Fruit fly (Drosophila melanogaster) whole organism, embryonic: ENCODE measurements around the gene CG16852.

Experiments used
- Blimp-1 ChIP-seq: fragments of 200-800 bp; sonication (Bioruptor generic); optimal IDR thresholded peaks from 3 replicates; lab custom pipeline; 2018; ENCODE audit warnings: missing biosample characterization, missing genetic modification characterization, mild to moderate bottlenecking, moderate library complexity, missing genetic modification reagents
- BtbVII ChIP-seq: fragments of 200-800 bp; sonication (Bioruptor generic); optimal IDR thresholded peaks from 3 replicates; lab custom pipeline; 2017; ENCODE audit warnings: missing biosample characterization, mild to moderate bottlenecking, missing genetic modification characterization
- CG10979 ChIP-seq: fragments of 200-800 bp; sonication (Bioruptor generic); optimal IDR thresholded peaks from 2 replicates; lab custom pipeline; 2018; ENCODE audit warnings: missing biosample characterization, mild to moderate bottlenecking, missing genetic modification characterization, moderate library complexity
- CG1233 ChIP-seq: fragments of 200-800 bp; sonication (Bioruptor generic); optimal IDR thresholded peaks from 4 replicates; lab custom pipeline; 2018; ENCODE audit warnings: missing biosample characterization, mild to moderate bottlenecking, missing genetic modification characterization
- CG13624 ChIP-seq: fragments of 200-800 bp; sonication (Bioruptor generic); optimal IDR thresholded peaks from 2 replicates; lab custom pipeline; 2016; ENCODE audit warnings: missing biosample characterization, missing genetic modification characterization
- CG13894 ChIP-seq: fragments of 200-800 bp; sonication (Bioruptor generic); optimal IDR thresholded peaks from 3 replicates; lab custom pipeline; 2018; ENCODE audit warnings: missing biosample characterization, mild to moderate bottlenecking, missing genetic modification characterization, moderate library complexity
- CG15696 ChIP-seq: fragments of 200-800 bp; sonication (Bioruptor generic); optimal IDR thresholded peaks from 2 replicates; lab custom pipeline; 2019; ENCODE audit warnings: missing biosample characterization, mild to moderate bottlenecking, missing genetic modification characterization, moderate library complexity
- CG1647 ChIP-seq: fragments of 200-800 bp; sonication (Bioruptor generic); optimal IDR thresholded peaks from 3 replicates; lab custom pipeline; 2016; ENCODE audit warnings: missing biosample characterization, missing genetic modification characterization
- CG16813 ChIP-seq: fragments of 200-800 bp; sonication (Bioruptor generic); IDR thresholded peaks from 3 replicates; pipeline ENCODE4 v1.3.6; 2022; ENCODE audit warnings: missing biosample characterization, missing genetic modification characterization; ENCODE audit not compliant: partially characterized antibody
- CG17186 ChIP-seq: fragments of 200-800 bp; sonication (Bioruptor generic); optimal IDR thresholded peaks from 3 replicates; lab custom pipeline; 2017; ENCODE audit warnings: missing biosample characterization, missing genetic modification reagents, missing genetic modification characterization
- CG1792 ChIP-seq: fragments of 200-800 bp; sonication (Bioruptor generic); optimal IDR thresholded peaks from 2 replicates; lab custom pipeline; 2016; ENCODE audit warnings: missing biosample characterization, missing genetic modification characterization
- CG30403 ChIP-seq: fragments of 200-800 bp; sonication (Bioruptor generic); optimal IDR thresholded peaks from 3 replicates; lab custom pipeline; 2016; ENCODE audit warnings: missing biosample characterization, missing genetic modification characterization
- CG43689 ChIP-seq: fragments of 200-800 bp; sonication (Bioruptor generic); IDR thresholded peaks from 2 replicates; pipeline ENCODE4 v1.3.6; 2022; ENCODE audit warnings: missing biosample characterization, missing genetic modification characterization
- CG6654 ChIP-seq: fragments of 200-800 bp; sonication (Bioruptor generic); optimal IDR thresholded peaks from 2 replicates; lab custom pipeline; 2017; ENCODE audit warnings: missing biosample characterization, mild to moderate bottlenecking, missing genetic modification characterization
- CG6689 ChIP-seq: fragments of 200-800 bp; sonication (Bioruptor generic); IDR thresholded peaks from 2 replicates; pipeline ENCODE4 v1.3.6; 2022; ENCODE audit warnings: missing biosample characterization, missing genetic modification characterization
- CG7271 ChIP-seq: fragments of 200-800 bp; sonication (Bioruptor generic); optimal IDR thresholded peaks from 2 replicates; lab custom pipeline; 2018; ENCODE audit warnings: missing biosample characterization, mild to moderate bottlenecking, missing genetic modification characterization, moderate library complexity
- CG7556 ChIP-seq: fragments of 200-800 bp; sonication (Bioruptor generic); optimal IDR thresholded peaks from 2 replicates; lab custom pipeline; 2017; ENCODE audit warnings: missing biosample characterization, mild to moderate bottlenecking, missing genetic modification characterization
- CG7745 ChIP-seq: fragments of 200-800 bp; sonication (Bioruptor generic); optimal IDR thresholded peaks from 2 replicates; lab custom pipeline; 2018; ENCODE audit warnings: missing biosample characterization, mild to moderate bottlenecking, missing genetic modification characterization, moderate library complexity
- CG8089 ChIP-seq: fragments of 200-800 bp; sonication (Bioruptor generic); optimal IDR thresholded peaks from 3 replicates; lab custom pipeline; 2016; ENCODE audit warnings: missing biosample characterization, missing genetic modification characterization
- CG8281 ChIP-seq: fragments of 200-800 bp; sonication (Bioruptor generic); optimal IDR thresholded peaks from 2 replicates; lab custom pipeline; 2018; ENCODE audit warnings: missing biosample characterization, mild to moderate bottlenecking, missing genetic modification characterization, moderate library complexity
- CG9727 ChIP-seq: fragments of 200-800 bp; sonication (Bioruptor generic); optimal IDR thresholded peaks from 3 replicates; lab custom pipeline; 2017; ENCODE audit warnings: missing biosample characterization, mild to moderate bottlenecking, missing genetic modification characterization
- D19B ChIP-seq: fragments of 200-800 bp; sonication (Bioruptor generic); optimal IDR thresholded peaks from 2 replicates; lab custom pipeline; 2017; ENCODE audit warnings: missing biosample characterization, mild to moderate bottlenecking, missing genetic modification characterization
- Doc2 ChIP-seq: fragments of 200-800 bp; sonication (Bioruptor generic); IDR thresholded peaks from 2 replicates; pipeline ENCODE4 v1.3.6; 2022; ENCODE audit warnings: missing biosample characterization, missing genetic modification characterization
- Hey ChIP-seq: fragments of 200-800 bp; sonication (Bioruptor generic); optimal IDR thresholded peaks from 3 replicates; lab custom pipeline; 2018; ENCODE audit warnings: missing biosample characterization, mild to moderate bottlenecking, missing genetic modification characterization
- Hr78 ChIP-seq, 2 experiments: fragments of 200-800 bp in 1 of 2; fragments of >200 bp in 1 of 2; sonication (Bioruptor generic) in 1 of 2; optimal IDR thresholded peaks; 2 replicates each; lab custom pipeline; 2017 to 2019; ENCODE audit warnings: missing biosample characterization in 2 of 2, missing genetic modification characterization in 2 of 2, mild to moderate bottlenecking in 1 of 2, moderate library complexity in 1 of 2
- Lpt ChIP-seq: fragments of >200 bp; optimal IDR thresholded peaks from 2 replicates; lab custom pipeline; 2018; ENCODE audit warnings: missing biosample characterization, missing genetic modification characterization
- NC2β ChIP-seq: fragments of 200-800 bp; sonication (Bioruptor generic); optimal IDR thresholded peaks from 2 replicates; lab custom pipeline; 2016; ENCODE audit warnings: missing biosample characterization, missing genetic modification characterization
- Nf-YA ChIP-seq: fragments of 200-800 bp; sonication (Bioruptor generic); IDR thresholded peaks from 2 replicates; pipeline ENCODE4 v1.3.6; 2022; ENCODE audit warnings: missing biosample characterization, missing genetic modification characterization
- Poxn ChIP-seq: fragments of 200-800 bp; sonication (Bioruptor generic); IDR thresholded peaks from 2 replicates; pipeline ENCODE4 v1.3.6; 2022; ENCODE audit warnings: missing biosample characterization, missing genetic modification characterization
- Sin3A ChIP-seq: fragments of >200 bp; optimal IDR thresholded peaks from 2 replicates; lab custom pipeline; 2018
- Six4 ChIP-seq: fragments of 200-800 bp; sonication (Bioruptor generic); optimal IDR thresholded peaks from 2 replicates; lab custom pipeline; 2016; ENCODE audit warnings: missing biosample characterization, missing genetic modification characterization
- Sox100B ChIP-seq: fragments of 200-800 bp; sonication (Bioruptor generic); optimal IDR thresholded peaks from 3 replicates; lab custom pipeline; 2018; ENCODE audit warnings: missing biosample characterization, mild to moderate bottlenecking, missing genetic modification characterization
- Ssrp ChIP-seq: fragments of 200-800 bp; sonication (Bioruptor generic); optimal IDR thresholded peaks from 2 replicates; lab custom pipeline; 2018; ENCODE audit warnings: missing biosample characterization, mild to moderate bottlenecking, missing genetic modification characterization, moderate library complexity
- bsh ChIP-seq, 2 experiments: fragments of 200-800 bp; sonication (Bioruptor generic); optimal IDR thresholded peaks; 2 replicates each; lab custom pipeline; 2017 to 2018; ENCODE audit warnings: mild to moderate bottlenecking in 2 of 2, missing biosample characterization in 2 of 2, missing genetic modification characterization in 2 of 2, moderate library complexity in 1 of 2
- btn ChIP-seq: fragments of 200-800 bp; sonication (Bioruptor generic); optimal IDR thresholded peaks from 2 replicates; lab custom pipeline; 2016; ENCODE audit warnings: missing biosample characterization, missing genetic modification characterization
- cg ChIP-seq: fragments of 200-800 bp; sonication (Bioruptor generic); optimal IDR thresholded peaks from 3 replicates; lab custom pipeline; 2019; ENCODE audit warnings: missing biosample characterization, mild to moderate bottlenecking, missing genetic modification characterization, moderate library complexity
- croc ChIP-seq: fragments of 200-800 bp; sonication (Bioruptor generic); conservative IDR thresholded peaks from 3 replicates; pipeline ENCODE4 v1.3.6; 2022; ENCODE audit warnings: missing biosample characterization, missing genetic modification characterization
- dmrt99B ChIP-seq: fragments of 200-800 bp; sonication (Bioruptor generic); optimal IDR thresholded peaks from 2 replicates; lab custom pipeline; 2018; ENCODE audit warnings: missing biosample characterization, mild to moderate bottlenecking, missing genetic modification characterization, moderate library complexity
- eyg ChIP-seq: fragments of 200-800 bp; sonication (Bioruptor generic); optimal IDR thresholded peaks from 3 replicates; lab custom pipeline; 2016; ENCODE audit warnings: missing biosample characterization, missing genetic modification characterization
- fd102C ChIP-seq: fragments of 200-800 bp; sonication (Bioruptor generic); optimal IDR thresholded peaks from 2 replicates; lab custom pipeline; 2018; ENCODE audit warnings: missing biosample characterization, mild to moderate bottlenecking, missing genetic modification characterization, moderate library complexity
- gem ChIP-seq: fragments of 200-800 bp; sonication (Bioruptor generic); optimal IDR thresholded peaks from 2 replicates; lab custom pipeline; 2019; ENCODE audit warnings: missing biosample characterization, mild to moderate bottlenecking, missing genetic modification characterization, moderate library complexity
- nmo ChIP-seq: fragments of 200-800 bp; sonication (Bioruptor generic); optimal IDR thresholded peaks from 2 replicates; lab custom pipeline; 2018; ENCODE audit warnings: missing biosample characterization, mild to moderate bottlenecking, missing genetic modification characterization, moderate library complexity
- scrt ChIP-seq: fragments of 200-800 bp; sonication (Bioruptor generic); optimal IDR thresholded peaks from 2 replicates; lab custom pipeline; 2018; ENCODE audit warnings: missing biosample characterization, mild to moderate bottlenecking, missing genetic modification characterization, moderate library complexity
- sima ChIP-seq: fragments of 200-800 bp; sonication (Bioruptor generic); optimal IDR thresholded peaks from 2 replicates; lab custom pipeline; 2016; ENCODE audit warnings: missing biosample characterization, missing genetic modification characterization
- sob ChIP-seq: fragments of 200-800 bp; sonication (Bioruptor generic); IDR thresholded peaks from 2 replicates; pipeline ENCODE4 v1.3.6; 2022; ENCODE audit warnings: missing biosample characterization, missing genetic modification characterization
- stc ChIP-seq: fragments of 200-800 bp; sonication (Bioruptor generic); IDR thresholded peaks from 2 replicates; pipeline ENCODE4 v1.3.6; 2022; ENCODE audit warnings: missing biosample characterization, missing genetic modification characterization
- tx ChIP-seq: fragments of 200-800 bp; sonication (Bioruptor generic); optimal IDR thresholded peaks from 2 replicates; lab custom pipeline; 2016; ENCODE audit warnings: missing biosample characterization, missing genetic modification characterization
- unpg ChIP-seq: fragments of 200-800 bp; sonication (Bioruptor generic); optimal IDR thresholded peaks from 3 replicates; lab custom pipeline; 2018; ENCODE audit warnings: missing biosample characterization, mild to moderate bottlenecking, missing genetic modification characterization, moderate library complexity
- zen2 ChIP-seq: fragments of 200-800 bp; sonication (Bioruptor generic); IDR thresholded peaks from 3 replicates; pipeline ENCODE4 v1.3.6; 2022; ENCODE audit warnings: missing biosample characterization, missing genetic modification characterization; ENCODE audit not compliant: partially characterized antibody
- zfh2 ChIP-seq: fragments of 200-800 bp; sonication (Bioruptor generic); optimal IDR thresholded peaks from 2 replicates; lab custom pipeline; 2016; ENCODE audit warnings: missing biosample characterization, missing genetic modification characterization

Gene CG16852

DNA sequence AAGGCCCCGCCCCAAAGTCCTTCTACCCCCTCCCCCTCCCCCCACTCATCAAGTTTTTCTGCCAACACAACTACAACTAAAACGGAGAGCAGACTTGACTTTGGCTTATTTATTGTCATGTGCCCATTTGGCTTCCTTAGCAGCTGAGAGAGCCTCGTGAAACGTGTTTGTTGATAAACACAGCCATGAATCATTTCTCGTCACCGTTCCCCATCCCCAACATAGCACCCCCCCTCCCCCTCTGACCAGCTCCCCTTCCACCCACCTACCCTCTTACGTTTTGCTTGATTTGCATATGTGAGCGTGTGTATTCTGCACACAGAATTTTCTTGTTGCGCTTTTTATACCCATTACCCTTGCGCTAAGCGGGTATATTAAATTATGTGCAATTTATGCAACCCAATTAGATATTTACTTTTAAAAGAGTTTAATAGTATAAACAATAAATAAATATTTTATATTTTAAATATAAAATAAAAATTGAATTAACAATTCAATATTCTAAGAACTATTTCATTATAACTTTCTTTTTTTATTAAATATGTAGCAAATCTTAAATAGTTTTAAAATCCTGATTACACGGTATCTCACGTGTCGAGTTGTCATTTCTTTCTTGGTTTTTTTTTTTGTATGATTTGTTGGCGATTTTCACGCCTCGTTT lies 31.4 kb downstream of the CG16852 start (continued):
- TF ChIP-seq Hr78 (GFP tag; optimal IDR thresholded peaks at IDR 0.05; lab: Kevin White, UChicago) (no peak), CG6654 (no peak), unpg (GFP tag; lab: Kevin White, UChicago) (peak; percentile 3), D19B (peak; percentile 69), CG43689 (GFP tag; lab: Robert Waterston, UW) (no peak), CG7556 (GFP tag; lab: Kevin White, UChicago) (peak; percentile 41), croc (no peak), CG13624 (GFP tag; lab: Kevin White, UChicago) (no peak), CG16813 (GFP tag; lab: Robert Waterston, UW) (no peak), sima (no peak), Nf-YA (GFP tag; lab: Robert Waterston, UW) (no peak), zfh2 (no peak), btn (no peak), CG13894 (tag; lab: Kevin White, UChicago) (no peak), CG30403 (GFP tag; lab: Kevin White, UChicago) (peak; percentile 5), tx (GFP tag; lab: Kevin White, UChicago) (no peak), CG7745 (tag; lab: Kevin White, UChicago) (no peak), Doc2 (GFP tag; lab: Robert Waterston, UW) (no peak), scrt (GFP tag; lab: Kevin White, UChicago) (peak; percentile 32), gem (tag; lab: Kevin White, UChicago) (peak; percentile 54), fd102C (no peak), Ssrp (peak; percentile 34), CG7271 (tag; lab: Kevin White, UChicago) (no peak), Sox100B (GFP tag; lab: Kevin White, UChicago) (peak; percentile 39), cg (GFP tag; lab: Kevin White, UChicago) (no peak), bsh (GFP tag; optimal IDR thresholded peaks at IDR 0.05; lab: Kevin White, UChicago) (peak in 1 of 2 experiments; percentile 51), CG10979 (tag; lab: Kevin White, UChicago) (peak; percentile 15), CG6689 (GFP tag; lab: Robert Waterston, UW) (peak; percentile 50), CG1233 (GFP tag; lab: Kevin White, UChicago) (no peak), CG15696 (tag; lab: Kevin White, UChicago) (no peak), CG1792 (no peak), nmo (GFP tag; lab: Kevin White, UChicago) (peak; percentile 34), stc (no peak), Lpt (GFP tag; lab: Kevin White, UChicago) (no peak), Six4 (no peak), CG8089 (GFP tag; lab: Kevin White, UChicago) (no peak), Poxn (GFP tag; lab: Robert Waterston, UW) (no peak), Sin3A (no peak), CG1647 (no peak), CG8281 (tag; lab: Kevin White, UChicago) (no peak), BtbVII (GFP tag; lab: Kevin White, UChicago) (no peak), NC2β (GFP tag; lab: Kevin White, UChicago) (no peak), Hey (tag; lab: Kevin White, UChicago) (no peak), dmrt99B (peak; percentile 55), CG17186 (GFP tag; lab: Kevin White, UChicago) (no peak), eyg (GFP tag; lab: Kevin White, UChicago) (no peak), Blimp-1 (GFP tag; lab: Kevin White, UChicago) (peak; percentile 41), sob (GFP tag; lab: Robert Waterston, UW) (no peak), zen2 (no peak), CG9727 (GFP tag; lab: Kevin White, UChicago) (peak; percentile 38)
